Fruit fly (Drosophila melanogaster): ENCODE results near the gene cad.

cad gene

dm6 chr2L:20770242-20770769 is at the start of gene cad (continued):
- no peak for TF ChIP-seq CG7372 (GFP tag; IDR thresholded peaks at IDR 0.05)
- TF ChIP-seq CG30020 (tag; optimal IDR thresholded peaks at IDR 0.05): no peak
- no peak for TF ChIP-seq CG16779 (GFP tag; IDR thresholded peaks at IDR 0.05)
- no peak for TF ChIP-seq en (GFP tag; optimal IDR thresholded peaks at IDR 0.05)
- TF ChIP-seq fd96Cb (tag; optimal IDR thresholded peaks at IDR 0.05): no peak
- TF ChIP-seq hbn (GFP tag; IDR thresholded peaks at IDR 0.05; ENCODE audit: partially characterized antibody): no peak
- no peak for TF ChIP-seq ind (GFP tag; optimal IDR thresholded peaks at IDR 0.05)
- no peak for TF ChIP-seq CG11093 (GFP tag; IDR thresholded peaks at IDR 0.05)
- TF ChIP-seq Scr (GFP tag; IDR thresholded peaks at IDR 0.05; ENCODE audit: partially characterized antibody): peak; percentile 41; the same call in 1 of the 2 replicates
- no peak for TF ChIP-seq CG9609 (GFP tag; optimal IDR thresholded peaks at IDR 0.05)
- TF ChIP-seq CG17361 (GFP tag; IDR thresholded peaks at IDR 0.05): no peak
- no peak for TF ChIP-seq CG16863 (GFP tag; optimal IDR thresholded peaks at IDR 0.05)
- TF ChIP-seq CG3065 (GFP tag; optimal IDR thresholded peaks at IDR 0.05): no peak
- no peak for TF ChIP-seq CG11560 (tag; IDR thresholded peaks at IDR 0.05)
- TF ChIP-seq wor (GFP tag; IDR thresholded peaks at IDR 0.05): no peak
- TF ChIP-seq Hr39 (optimal IDR thresholded peaks at IDR 0.05): no peak
- no peak for TF ChIP-seq CG18619 (GFP tag; optimal IDR thresholded peaks at IDR 0.05)
- TF ChIP-seq nau (GFP tag; optimal IDR thresholded peaks at IDR 0.05): no peak
- TF ChIP-seq CG2120 (GFP tag; optimal IDR thresholded peaks at IDR 0.05): no peak
- peak; percentile 61; the same call in 1 of the 2 replicates for TF ChIP-seq CG14441 (GFP tag; IDR thresholded peaks at IDR 0.05)
- no peak for TF ChIP-seq Ets65A (GFP tag)
- TF ChIP-seq fu2 (GFP tag; optimal IDR thresholded peaks at IDR 0.05): no peak
- TF ChIP-seq HmgZ (tag; optimal IDR thresholded peaks at IDR 0.05): peak; percentile 61
- TF ChIP-seq rib (GFP tag; IDR thresholded peaks at IDR 0.05): no peak
- no peak for TF ChIP-seq Tbp (GFP tag; optimal IDR thresholded peaks at IDR 0.05)
- TF ChIP-seq Fer3 (tag; optimal IDR thresholded peaks at IDR 0.05): peak; percentile 31
- TF ChIP-seq so (GFP tag; IDR thresholded peaks at IDR 0.05): no peak
- peak; percentile 42 to 80 for TF ChIP-seq tll (GFP tag; optimal IDR thresholded peaks at IDR 0.05)
- TF ChIP-seq CG1832 (GFP tag; optimal IDR thresholded peaks at IDR 0.05): peak; percentile 98
- TF ChIP-seq odd (GFP tag; optimal IDR thresholded peaks at IDR 0.05): no peak
- no peak for TF ChIP-seq CG11723 (GFP tag; optimal IDR thresholded peaks at IDR 0.05)
- no peak for TF ChIP-seq CG11695 (GFP tag; IDR thresholded peaks at IDR 0.05)
- TF ChIP-seq CG13287 (GFP tag; IDR thresholded peaks at IDR 0.05; ENCODE audit: partially characterized antibody): peak; percentile 27; the same call in 1 of the 2 replicates
- peak; percentile 44 for TF ChIP-seq CG17912 (GFP tag; optimal IDR thresholded peaks at IDR 0.05)
- no peak for TF ChIP-seq CG6272 (GFP tag; IDR thresholded peaks at IDR 0.05)
- TF ChIP-seq slbo (GFP tag; IDR thresholded peaks at IDR 0.05): peak; percentile 5; the same call in 1 of the 2 replicates
- TF ChIP-seq Taf1 (GFP tag; IDR thresholded peaks at IDR 0.05): no peak
- TF ChIP-seq Gsc (GFP tag; IDR thresholded peaks at IDR 0.05): no peak
- peak in 1 of 2 experiments; percentile 15 for TF ChIP-seq Pdp1 (GFP tag; optimal IDR thresholded peaks at IDR 0.05)
- no peak for TF ChIP-seq Eip74EF (GFP tag; optimal IDR thresholded peaks at IDR 0.05)
- TF ChIP-seq Camta (GFP tag; optimal IDR thresholded peaks at IDR 0.05): no peak
- no peak for TF ChIP-seq MESR4 (GFP tag; optimal IDR thresholded peaks at IDR 0.05)
- TF ChIP-seq knrl (GFP tag; IDR thresholded peaks at IDR 0.05; ENCODE audit: partially characterized antibody): peak; percentile 22; the same call in 1 of the 3 replicates
- TF ChIP-seq Lim3 (GFP tag; IDR thresholded peaks at IDR 0.05): no peak
- TF ChIP-seq z (GFP tag; IDR thresholded peaks at IDR 0.05): peak; percentile 94
- TF ChIP-seq Ets97D (GFP tag; optimal IDR thresholded peaks at IDR 0.05): peak; percentile 92
- TF ChIP-seq Nf-YA (GFP tag; IDR thresholded peaks at IDR 0.05): peak; percentile 60
- peak; percentile 7 for TF ChIP-seq CHES-1-like (GFP tag; optimal IDR thresholded peaks at IDR 0.05)
- no peak for TF ChIP-seq CG2116 (GFP tag; optimal IDR thresholded peaks at IDR 0.05)
- no peak for TF ChIP-seq nerfin-2 (GFP tag; IDR thresholded peaks at IDR 0.05; ENCODE audit: partially characterized antibody)
- TF ChIP-seq Bdp1 (GFP tag; optimal IDR thresholded peaks at IDR 0.05): no peak

Data from whole organism, embryonic.